Worm (Caenorhabditis elegans): ENCODE data around the gene M163.9.

DNA sequence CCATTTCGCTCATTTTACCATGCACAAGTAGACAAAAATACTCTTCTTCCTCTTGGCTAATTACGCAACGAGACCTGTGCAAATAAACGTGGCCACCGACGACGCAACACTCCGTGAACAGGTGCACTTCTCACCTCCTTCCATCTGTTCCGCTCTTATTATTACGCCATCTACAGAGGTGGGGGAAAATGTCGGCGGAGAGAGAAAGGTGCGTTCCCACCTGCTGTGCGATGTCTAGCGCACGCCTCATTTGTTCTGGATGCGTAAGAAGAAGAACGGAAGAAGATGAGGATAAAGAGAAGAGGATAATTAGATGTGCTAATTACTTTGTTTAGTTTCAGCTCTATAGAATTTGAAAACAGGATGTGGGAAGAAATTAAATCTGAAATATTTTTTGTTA, 17.1 kb downstream of the M163.9 start:
- TF ChIP-seq madf-6 (GFP tag; IDR thresholded peaks at IDR 0.05) = no peak
- no peak for TF ChIP-seq mxl-1 (tag; optimal IDR thresholded peaks at IDR 0.05)
- no peak for TF ChIP-seq die-1 (tag; optimal IDR thresholded peaks at IDR 0.05)
- TF ChIP-seq athp-1 (tag; optimal IDR thresholded peaks at IDR 0.05) = no peak

All from whole organism, young adult.